Worm (Caenorhabditis elegans) whole organism, early embryonic: ENCODE measurements around the gene D2024.1.

Experiments used
- ama-1 ChIP-seq: fragments of 150-350 bp; optimal IDR thresholded peaks from 2 replicates; lab custom pipeline; 2014
- pes-1 ChIP-seq: fragments of 200-800 bp; sonication (Bioruptor generic); IDR thresholded peaks from 2 replicates; pipeline ENCODE4 v1.3.6; 2022; ENCODE audit warnings: missing genetic modification reagents, missing genetic modification characterization, missing compliant biosample characterization

DNA sequence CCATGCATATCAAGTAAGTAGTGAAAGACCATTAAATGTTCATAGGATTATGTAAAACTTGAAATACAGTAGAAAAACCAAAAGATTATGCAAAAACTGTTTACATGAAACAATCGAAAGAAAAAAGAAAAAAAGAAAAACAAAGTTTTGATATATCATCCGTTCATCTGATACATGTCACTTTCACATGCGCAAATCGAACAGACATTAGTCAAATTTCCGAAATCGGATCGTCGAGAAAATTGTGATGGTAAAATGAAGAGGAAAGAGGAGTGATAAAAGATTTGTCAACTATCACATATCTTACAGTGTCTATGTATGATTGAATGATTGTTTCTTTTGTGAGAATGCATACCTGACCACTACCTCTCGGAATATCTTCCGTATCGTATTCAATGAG is 38.4 kb upstream of the D2024.1 start:
- TF ChIP-seq ama-1 (lab: Kevin White, UChicago) (no peak), pes-1 (GFP tag; lab: Robert Waterston, UW) (no peak)
